6 worm cellular contexts compared by ENCODE assay signal in the genomic region with DNA sequence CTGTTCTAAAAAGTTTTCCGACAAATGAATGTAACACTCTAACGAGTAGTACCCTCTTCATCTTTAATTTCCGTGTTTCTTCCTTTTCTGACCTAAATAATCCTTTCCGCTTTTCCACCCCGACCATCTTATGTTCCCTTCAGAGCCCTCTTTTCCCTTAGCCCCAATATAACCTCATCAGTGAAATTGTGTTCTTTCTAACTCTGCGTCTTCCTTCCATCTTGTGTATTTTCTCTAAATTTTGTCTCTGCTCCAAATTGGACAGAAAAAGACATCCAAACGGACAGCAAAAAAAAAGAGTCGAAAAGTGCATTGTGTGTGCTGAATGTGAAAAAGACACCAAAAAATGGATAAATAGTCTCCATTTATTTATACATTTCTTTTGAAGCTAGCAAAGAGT.
TF ChIP-seq lines count a peak whose summit lies in the region.

No protein-coding gene starts in this region.

TF ChIP-seq in whole organism, L1 larva, 84 proteins besides CTCF, POLR2A, EP300 and RAD21:
- TF ChIP-seq zip-4 (GFP tag; optimal IDR thresholded peaks at IDR 0.05; lab: Kevin White, UChicago) = no peak
- TF ChIP-seq lin-14 (GFP tag; optimal IDR thresholded peaks at IDR 0.05; lab: Kevin White, UChicago) = peak; percentile 78
- TF ChIP-seq ceh-82 (tag; optimal IDR thresholded peaks at IDR 0.05; lab: Kevin White, UChicago) = peak in 1 of 3 experiments; percentile 16
- TF ChIP-seq nhr-84 (tag; optimal IDR thresholded peaks at IDR 0.05; lab: Kevin White, UChicago) = no peak
- peak; percentile 37 for TF ChIP-seq zag-1 (tag; optimal IDR thresholded peaks at IDR 0.05; lab: Kevin White, UChicago)
- TF ChIP-seq ets-5 (GFP tag; IDR thresholded peaks at IDR 0.05; lab: Robert Waterston, UW) = no peak
- no peak for TF ChIP-seq F16B12.6 (tag; optimal IDR thresholded peaks at IDR 0.05; lab: Kevin White, UChicago)
- TF ChIP-seq ces-1 (GFP tag; optimal IDR thresholded peaks at IDR 0.05; lab: Kevin White, UChicago) = peak; percentile 4
- TF ChIP-seq efl-3 (GFP tag; optimal IDR thresholded peaks at IDR 0.05; lab: Kevin White, UChicago) = no peak
- no peak for TF ChIP-seq C16A3.4 (tag; optimal IDR thresholded peaks at IDR 0.05; lab: Kevin White, UChicago)
- peak in 1 of 2 experiments; percentile 17 for TF ChIP-seq lsy-2 (tag; optimal IDR thresholded peaks at IDR 0.05; lab: Kevin White, UChicago)
- TF ChIP-seq nhr-71 (tag; optimal IDR thresholded peaks at IDR 0.05; lab: Kevin White, UChicago) = no peak
- no peak for TF ChIP-seq aly-2 (tag; optimal IDR thresholded peaks at IDR 0.05; lab: Kevin White, UChicago)
- peak; percentile 29 for TF ChIP-seq fkh-10 (GFP tag; optimal IDR thresholded peaks at IDR 0.05; lab: Kevin White, UChicago)
- TF ChIP-seq egl-27 (tag; optimal IDR thresholded peaks at IDR 0.05; lab: Kevin White, UChicago) = no peak

TF ChIP-seq in whole organism, L2 larva, 48 proteins besides CTCF, POLR2A, EP300 and RAD21 (continues in another document):
- no peak for TF ChIP-seq R02D3.7 (tag; optimal IDR thresholded peaks at IDR 0.05; lab: Kevin White, UChicago)
- TF ChIP-seq lsy-2 (tag; optimal IDR thresholded peaks at IDR 0.05; lab: Kevin White, UChicago) = peak in 1 of 2 experiments; percentile 52
- no peak for TF ChIP-seq skn-1 (tag; optimal IDR thresholded peaks at IDR 0.05; lab: Kevin White, UChicago)
- no peak for TF ChIP-seq ceh-82 (tag; optimal IDR thresholded peaks at IDR 0.05; lab: Kevin White, UChicago)
- TF ChIP-seq unc-39 (tag; optimal IDR thresholded peaks at IDR 0.05; lab: Kevin White, UChicago) = no peak
- TF ChIP-seq ZK546.5 (tag; optimal IDR thresholded peaks at IDR 0.05; lab: Kevin White, UChicago) = no peak
- TF ChIP-seq mbf-1 (tag; optimal IDR thresholded peaks at IDR 0.05; lab: Kevin White, UChicago) = no peak
- TF ChIP-seq sem-4 (tag; optimal IDR thresholded peaks at IDR 0.05; lab: Kevin White, UChicago) = peak; percentile 46
- peak; percentile 17 for TF ChIP-seq sma-9 (GFP tag; optimal IDR thresholded peaks at IDR 0.05; lab: Kevin White, UChicago)
- no peak for TF ChIP-seq sma-9 (tag; optimal IDR thresholded peaks at IDR 0.05; lab: Kevin White, UChicago)
- no peak for TF ChIP-seq aly-2 (tag; optimal IDR thresholded peaks at IDR 0.05; lab: Kevin White, UChicago)
- peak; percentile 24 for TF ChIP-seq unc-55 (GFP tag; optimal IDR thresholded peaks at IDR 0.05; lab: Kevin White, UChicago)
- no peak for TF ChIP-seq lin-11 (tag; optimal IDR thresholded peaks at IDR 0.05; lab: Kevin White, UChicago)
- TF ChIP-seq lin-13 (GFP tag; optimal IDR thresholded peaks at IDR 0.05; lab: Kevin White, UChicago) = no peak
- peak; percentile 16 for TF ChIP-seq nhr-6 (tag; optimal IDR thresholded peaks at IDR 0.05; lab: Kevin White, UChicago)

TF ChIP-seq in whole organism, L3 larva, 47 proteins besides CTCF, POLR2A, EP300 and RAD21:
- TF ChIP-seq nfya-1 (tag; optimal IDR thresholded peaks at IDR 0.05; lab: Kevin White, UChicago; ENCODE audit: insufficient read depth) (peak; percentile 47), nhr-28 (tag; optimal IDR thresholded peaks at IDR 0.05; lab: Kevin White, UChicago) (no peak), egl-27 (tag; optimal IDR thresholded peaks at IDR 0.05; lab: Kevin White, UChicago) (no peak), mml-1 (tag; optimal IDR thresholded peaks at IDR 0.05; lab: Kevin White, UChicago) (no peak), hmg-11 (tag; optimal IDR thresholded peaks at IDR 0.05; lab: Kevin White, UChicago) (peak; percentile 46), nhr-12 (tag; optimal IDR thresholded peaks at IDR 0.05; lab: Kevin White, UChicago) (no peak)
TF ChIP-seq in whole organism, L3 larva: peak in this region for 2.

TF ChIP-seq in whole organism, L4 larva, 104 proteins besides CTCF, POLR2A, EP300 and RAD21:
- TF ChIP-seq daf-8 (GFP tag; IDR thresholded peaks at IDR 0.05; lab: Robert Waterston, UW) = no peak
- TF ChIP-seq ctbp-1 (GFP tag; IDR thresholded peaks at IDR 0.05; lab: Robert Waterston, UW) = 0 out of 2 replicates have a peak, but pooled peaks have one; percentile 29
- TF ChIP-seq lsy-2 (tag; optimal IDR thresholded peaks at IDR 0.05; lab: Kevin White, UChicago) = peak in 1 of 2 experiments; percentile 9

TF ChIP-seq in whole organism, late embryonic, 69 proteins besides CTCF, POLR2A, EP300 and RAD21:
- TF ChIP-seq hlh-6 (tag; optimal IDR thresholded peaks at IDR 0.05; lab: Kevin White, UChicago) = no peak
- no peak for TF ChIP-seq unc-3 (GFP tag; conservative IDR thresholded peaks at IDR 0.05; lab: Robert Waterston, UW)
- no peak for TF ChIP-seq unc-3 (tag; optimal IDR thresholded peaks at IDR 0.05; lab: Kevin White, UChicago)
- TF ChIP-seq unc-42 (tag; optimal IDR thresholded peaks at IDR 0.05; lab: Kevin White, UChicago) = peak; percentile 95

TF ChIP-seq in whole organism, mixed stage, embryonic, 35 proteins besides CTCF, POLR2A, EP300 and RAD21:
- TF ChIP-seq elt-1 (tag; optimal IDR thresholded peaks at IDR 0.05; lab: Kevin White, UChicago; ENCODE audit: borderline replicate concordance, insufficient read depth) = no peak
- peak; percentile 98 for TF ChIP-seq ces-1 (GFP tag; optimal IDR thresholded peaks at IDR 0.05; lab: Kevin White, UChicago)
